Worm (Caenorhabditis elegans): ENCODE measurements around the gene C34E10.10.
A peak's percentile ranks its signal among the peaks of the same experiment; 100 is the strongest.

The C34E10.10 gene

DNA sequence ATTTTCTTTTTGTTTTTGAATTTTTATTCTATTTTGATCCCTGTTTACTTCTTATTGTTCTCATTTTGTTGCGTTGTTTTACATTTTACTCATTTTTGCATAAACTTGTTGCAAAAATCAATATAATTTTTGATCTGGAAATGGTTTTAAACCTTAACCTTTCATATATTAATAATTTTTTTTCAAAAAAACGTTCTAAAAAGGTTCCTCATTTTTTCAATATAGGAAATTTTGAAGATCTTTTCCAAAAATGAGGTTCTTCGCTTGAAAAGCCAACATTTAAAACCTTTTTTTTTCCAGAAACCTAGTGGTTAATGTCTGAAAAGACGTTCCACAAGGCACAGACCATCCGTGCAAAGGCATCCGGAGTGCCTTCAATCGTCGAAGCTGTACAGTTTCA lies 32.7 kb upstream of the C34E10.10 start, which contains the start of gene gop-3:
TSS of gene gop-3 (plus strand) at position 301 of the 400 bp plus-strand sequence.
- TF ChIP-seq tbx-2 (tag; optimal IDR thresholded peaks at IDR 0.05) = no peak
- TF ChIP-seq nhr-12 (tag; optimal IDR thresholded peaks at IDR 0.05) = no peak
- no peak for TF ChIP-seq nhr-77 (tag; optimal IDR thresholded peaks at IDR 0.05)
- no peak for TF ChIP-seq elt-3 (tag; optimal IDR thresholded peaks at IDR 0.05)
- no peak for TF ChIP-seq nhr-76 (tag; optimal IDR thresholded peaks at IDR 0.05)
- no peak for TF ChIP-seq nhr-67 (tag; optimal IDR thresholded peaks at IDR 0.05)
- TF ChIP-seq nhr-43 (tag; optimal IDR thresholded peaks at IDR 0.05; ENCODE audit: poor library complexity, severe bottlenecking) = no peak
- no peak for TF ChIP-seq nhr-23 (tag; optimal IDR thresholded peaks at IDR 0.05)
- TF ChIP-seq ama-1 (optimal IDR thresholded peaks at IDR 0.05) = no peak
- TF ChIP-seq skn-1 (tag; optimal IDR thresholded peaks at IDR 0.05) = no peak
- no peak for TF ChIP-seq hmg-11 (tag; optimal IDR thresholded peaks at IDR 0.05)
- no peak for TF ChIP-seq nhr-25 (tag; optimal IDR thresholded peaks at IDR 0.05)
- no peak for TF ChIP-seq nhr-237 (tag; optimal IDR thresholded peaks at IDR 0.05)

DNA sequence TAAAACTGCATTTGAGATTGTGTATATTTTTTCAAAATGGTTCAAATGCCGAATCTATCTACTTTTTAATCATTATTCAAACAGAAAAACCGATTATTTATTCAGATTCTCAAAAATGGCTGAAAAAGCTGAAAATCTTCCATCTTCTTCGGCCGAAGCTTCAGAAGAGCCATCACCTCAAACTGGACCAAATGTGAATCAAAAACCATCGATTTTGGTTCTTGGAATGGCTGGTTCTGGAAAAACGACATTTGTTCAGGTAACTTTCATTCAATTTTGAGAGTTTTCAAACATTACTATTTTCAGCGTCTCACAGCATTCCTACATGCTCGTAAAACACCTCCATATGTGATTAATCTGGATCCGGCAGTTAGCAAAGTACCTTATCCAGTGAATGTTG lies 31.2 kb upstream of the C34E10.10 start, which contains the start of gene gop-2:
TSS of gene gop-2 (plus strand) at position 106 of the 400 bp plus-strand sequence.
- TF ChIP-seq jun-1 (tag; optimal IDR thresholded peaks at IDR 0.05) (no peak), nhr-237 (tag; optimal IDR thresholded peaks at IDR 0.05) (no peak), hmg-11 (tag; optimal IDR thresholded peaks at IDR 0.05) (no peak), unc-39 (tag; optimal IDR thresholded peaks at IDR 0.05) (no peak), ZK546.5 (tag; optimal IDR thresholded peaks at IDR 0.05) (no peak), ztf-11 (tag; optimal IDR thresholded peaks at IDR 0.05) (no peak), unc-62 (GFP tag; optimal IDR thresholded peaks at IDR 0.05) (no peak), sea-2 (GFP tag; optimal IDR thresholded peaks at IDR 0.05) (no peak), nhr-11 (tag; optimal IDR thresholded peaks at IDR 0.05) (no peak)

DNA sequence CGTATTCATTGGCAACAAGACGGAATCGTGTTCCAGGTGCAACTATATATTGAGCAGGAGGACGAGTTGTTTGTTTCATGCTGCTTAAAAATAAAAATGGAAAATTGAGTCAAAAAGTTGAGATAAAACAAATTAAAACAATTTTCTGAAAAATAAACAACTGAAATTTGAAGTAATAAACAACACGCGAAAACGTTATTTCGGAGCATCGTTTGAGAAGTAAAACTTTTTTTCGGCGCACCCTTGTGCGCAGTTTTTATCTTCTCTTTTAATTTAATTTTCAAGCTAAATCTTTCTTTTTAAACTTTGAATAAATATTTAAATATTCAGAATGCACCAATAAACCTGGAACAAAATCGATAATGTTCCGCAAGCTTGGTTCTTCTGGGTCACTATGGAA lies 26.4 kb upstream of the C34E10.10 start, which contains the start of the genes sumv-1 and gop-1:
TSS of gene sumv-1 (minus strand) at position 80 of the 400 bp plus-strand sequence.
TSS of gene gop-1 (plus strand) at position 331 of the 400 bp plus-strand sequence.
- peak; percentile 42 for TF ChIP-seq pha-4 (tag; optimal IDR thresholded peaks at IDR 0.05)
- TF ChIP-seq daf-12 (tag; optimal IDR thresholded peaks at IDR 0.05) = no peak

DNA sequence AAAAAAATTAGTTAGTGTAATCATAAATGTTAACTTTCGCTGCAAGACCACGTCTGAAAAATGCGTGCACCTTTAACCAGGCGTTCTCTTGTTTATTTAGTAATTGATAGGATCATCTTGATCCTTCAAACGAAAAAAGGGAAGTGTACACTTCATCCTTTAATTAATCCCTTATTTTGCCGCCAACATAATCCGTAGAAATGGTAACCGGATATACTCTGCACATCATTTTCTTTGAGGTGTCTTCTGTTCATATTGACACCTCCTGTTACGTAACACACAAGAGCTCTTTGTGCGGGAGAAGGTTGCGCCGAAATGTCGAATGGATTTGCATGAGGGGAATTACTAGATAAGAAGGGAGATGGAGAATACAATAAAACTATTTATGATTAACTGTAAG lies 21.0 kb upstream of the C34E10.10 start:
- TF ChIP-seq nhr-12 (tag; optimal IDR thresholded peaks at IDR 0.05) (no peak), jun-1 (tag; optimal IDR thresholded peaks at IDR 0.05) (no peak), ZK546.5 (tag; optimal IDR thresholded peaks at IDR 0.05) (no peak), nhr-23 (tag; optimal IDR thresholded peaks at IDR 0.05) (no peak), ceh-82 (tag; optimal IDR thresholded peaks at IDR 0.05) (no peak), ceh-16 (tag; optimal IDR thresholded peaks at IDR 0.05) (no peak), pha-4 (tag; optimal IDR thresholded peaks at IDR 0.05) (no peak), eor-1 (tag; optimal IDR thresholded peaks at IDR 0.05) (no peak), nhr-67 (tag; optimal IDR thresholded peaks at IDR 0.05) (no peak), aly-2 (tag; optimal IDR thresholded peaks at IDR 0.05) (no peak), unc-39 (tag; optimal IDR thresholded peaks at IDR 0.05) (no peak)

DNA sequence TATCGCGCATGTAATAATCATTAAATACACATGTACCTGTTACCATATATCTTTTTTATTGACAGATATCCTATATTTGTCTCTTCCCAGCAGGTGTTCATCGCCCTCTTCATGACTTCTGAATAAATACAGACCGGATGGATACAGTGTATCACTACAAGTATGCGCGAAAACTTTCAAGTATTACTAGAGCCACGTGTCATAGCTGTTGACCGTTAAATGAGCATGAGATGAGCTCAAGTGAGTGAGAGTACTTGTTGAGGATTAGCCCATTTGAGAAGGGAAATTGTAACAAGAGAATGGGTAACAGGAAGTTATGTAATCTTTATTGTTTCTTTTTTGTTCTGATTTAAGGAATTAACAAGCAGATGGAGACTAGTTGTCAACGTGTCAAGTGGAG lies 17.4 kb upstream of the C34E10.10 start:
- no peak for TF ChIP-seq R02D3.7 (tag; optimal IDR thresholded peaks at IDR 0.05)
- no peak for TF ChIP-seq fkh-10 (GFP tag; optimal IDR thresholded peaks at IDR 0.05)
- no peak for TF ChIP-seq pqm-1 (tag; optimal IDR thresholded peaks at IDR 0.05)
- TF ChIP-seq tbx-2 (tag; optimal IDR thresholded peaks at IDR 0.05) = no peak
- no peak for TF ChIP-seq nhr-237 (tag; optimal IDR thresholded peaks at IDR 0.05)
- no peak for TF ChIP-seq unc-39 (tag; optimal IDR thresholded peaks at IDR 0.05)
- no peak for TF ChIP-seq pha-4 (tag; optimal IDR thresholded peaks at IDR 0.05)
- TF ChIP-seq nhr-11 (tag; optimal IDR thresholded peaks at IDR 0.05) = no peak

DNA sequence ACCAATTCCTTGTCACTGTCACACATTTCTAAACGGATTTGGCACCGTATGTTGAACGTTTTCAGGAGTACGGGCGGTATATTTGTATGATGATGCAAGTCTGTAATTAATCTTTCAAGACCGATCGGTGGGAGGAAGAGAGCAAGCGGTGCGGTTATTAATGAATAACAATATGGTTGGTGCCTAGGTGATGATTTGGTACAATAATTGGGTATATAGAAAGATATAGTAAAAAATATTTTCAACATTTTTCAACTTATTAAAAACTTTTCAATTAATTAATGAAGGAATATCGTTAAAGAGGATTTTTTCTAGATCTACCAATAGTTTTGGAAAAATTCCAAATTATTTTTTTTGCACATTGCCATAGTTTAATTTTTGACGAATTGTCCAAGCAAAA lies 16.9 kb upstream of the C34E10.10 start, which contains the start of gene cnd-1:
TSS of gene cnd-1 (minus strand) at position 101 of the 400 bp plus-strand sequence.
- TF ChIP-seq zag-1 (tag; optimal IDR thresholded peaks at IDR 0.05) (no peak), skn-1 (tag; optimal IDR thresholded peaks at IDR 0.05) (no peak), hmg-11 (tag; optimal IDR thresholded peaks at IDR 0.05) (no peak), eor-1 (tag; optimal IDR thresholded peaks at IDR 0.05) (no peak), nhr-67 (tag; optimal IDR thresholded peaks at IDR 0.05) (no peak), aly-2 (tag; optimal IDR thresholded peaks at IDR 0.05) (no peak), unc-62 (GFP tag; optimal IDR thresholded peaks at IDR 0.05) (no peak), elt-3 (tag; optimal IDR thresholded peaks at IDR 0.05) (no peak), sea-2 (GFP tag; optimal IDR thresholded peaks at IDR 0.05) (no peak), pqm-1 (tag; optimal IDR thresholded peaks at IDR 0.05) (no peak), elt-2 (tag; optimal IDR thresholded peaks at IDR 0.05) (no peak), elt-1 (tag; optimal IDR thresholded peaks at IDR 0.05) (no peak), tbx-2 (tag; optimal IDR thresholded peaks at IDR 0.05) (no peak), nhr-12 (tag; optimal IDR thresholded peaks at IDR 0.05) (no peak), nhr-28 (tag; optimal IDR thresholded peaks at IDR 0.05) (no peak), nhr-23 (tag; optimal IDR thresholded peaks at IDR 0.05) (no peak), lin-15B (tag; optimal IDR thresholded peaks at IDR 0.05) (no peak), ceh-9 (tag; optimal IDR thresholded peaks at IDR 0.05) (no peak), snpc-4 (tag; optimal IDR thresholded peaks at IDR 0.05) (no peak)
